Worm (Caenorhabditis elegans) whole organism, early embryonic: ENCODE data around the gene fbxb-35.
A peak's percentile ranks its signal among the peaks of the same experiment; 100 is the strongest.

Experiments used
- ceh-36 ChIP-seq: sonication (generic microtip); optimal IDR thresholded peaks from 2 replicates; lab custom pipeline; 2016; ENCODE audit warnings: missing genetic modification characterization, inconsistent platforms, missing compliant biosample characterization
- hmbx-1 ChIP-seq: sonication (generic microtip); optimal IDR thresholded peaks from 2 replicates; lab custom pipeline; 2016; ENCODE audit warnings: mild to moderate bottlenecking, missing genetic modification characterization, missing compliant biosample characterization
- tra-4 ChIP-seq: sonication (generic microtip); optimal IDR thresholded peaks from 2 replicates; lab custom pipeline; 2017; ENCODE audit warnings: missing genetic modification characterization, missing compliant biosample characterization

DNA sequence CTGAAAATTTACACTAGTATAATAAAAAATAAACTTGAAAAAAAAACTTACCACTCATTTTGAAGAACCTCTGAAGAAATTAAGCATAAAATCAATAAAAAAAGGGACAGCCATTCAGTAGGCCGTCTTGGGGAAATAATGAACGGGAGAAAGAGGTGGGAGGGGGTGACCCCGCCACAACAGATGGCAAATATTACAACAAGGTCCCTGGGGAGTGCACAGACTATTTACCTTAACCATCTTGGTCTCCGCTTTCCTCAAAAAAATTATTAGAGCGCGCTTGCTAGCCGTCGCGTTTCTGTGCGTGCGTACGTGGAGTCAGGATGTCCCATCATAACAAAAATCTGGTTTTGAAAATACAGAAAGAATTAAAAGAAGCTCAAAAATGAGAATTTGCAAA lies 40.5 kb downstream of the fbxb-35 start, which contains the start of gene T16A1.10:
- TF ChIP-seq tra-4 (tag; lab: Kevin White, UChicago), result no peak
- TF ChIP-seq hmbx-1 (tag; lab: Kevin White, UChicago), result no peak
- peak; percentile 1 for TF ChIP-seq ceh-36 (tag; lab: Kevin White, UChicago)
